Worm (Caenorhabditis elegans): Measurements from ENCODE around the gene F55E10.1.

DNA sequence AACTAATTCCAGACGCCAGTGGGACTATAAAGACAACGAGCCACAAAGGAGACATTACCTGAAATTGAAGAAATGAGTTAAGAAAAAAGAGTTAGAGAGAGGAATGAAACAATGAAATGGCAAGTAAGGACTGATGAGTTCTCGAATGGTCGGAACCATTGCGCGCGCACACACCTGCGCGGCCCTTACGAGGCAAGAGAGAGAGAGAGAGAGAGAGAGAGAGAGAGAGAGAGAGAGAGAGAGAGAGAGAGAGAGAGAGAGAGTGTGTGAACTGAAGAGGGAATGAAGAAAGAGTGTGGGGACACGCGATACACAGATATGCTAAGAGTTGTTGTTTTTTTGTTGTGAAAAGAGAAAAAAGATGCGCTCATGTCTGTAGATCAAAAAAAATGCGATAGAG, 15.4 kb upstream of the F55E10.1 start, which contains the start of gene R09F10.8:
- TF ChIP-seq mdl-1 (tag; optimal IDR thresholded peaks at IDR 0.05) (no peak), ztf-4 (tag; optimal IDR thresholded peaks at IDR 0.05) (no peak), elt-3 (tag; optimal IDR thresholded peaks at IDR 0.05) (no peak), zag-1 (tag; optimal IDR thresholded peaks at IDR 0.05) (no peak), jun-1 (tag; optimal IDR thresholded peaks at IDR 0.05) (no peak), fos-1 (tag; optimal IDR thresholded peaks at IDR 0.05) (no peak), ceh-82 (tag; optimal IDR thresholded peaks at IDR 0.05) (no peak), blmp-1 (tag; optimal IDR thresholded peaks at IDR 0.05) (no peak), swsn-7 (tag; optimal IDR thresholded peaks at IDR 0.05) (no peak), nhr-76 (tag; optimal IDR thresholded peaks at IDR 0.05) (no peak), egl-27 (tag; optimal IDR thresholded peaks at IDR 0.05) (no peak)

All from whole organism, L1 larva.